Worm (Caenorhabditis elegans) whole organism, L2 larva: ENCODE measurements around the gene glb-13.

Source experiments
- ama-1 ChIP-seq: fragments of 150-350 bp; optimal IDR thresholded peaks from 2 replicates; lab custom pipeline; 2018; ENCODE audit warnings: inconsistent platforms
- elt-3 ChIP-seq: sonication (generic microtip); optimal IDR thresholded peaks from 2 replicates; lab custom pipeline; 2017; ENCODE audit warnings: missing biosample characterization, missing genetic modification characterization
- lin-11 ChIP-seq: fragments of 150-350 bp; sonication (generic microtip); optimal IDR thresholded peaks from 2 replicates; lab custom pipeline; 2014; ENCODE audit warnings: missing biosample characterization, missing genetic modification characterization, inconsistent platforms, mixed read lengths
- zag-1 ChIP-seq: fragments of 150-350 bp; optimal IDR thresholded peaks from 2 replicates; lab custom pipeline; 2014; ENCODE audit warnings: missing biosample characterization, missing genetic modification characterization

- TF ChIP-seq zag-1 (no peak), ama-1 (lab: Kevin White, UChicago) (no peak), lin-11 (tag; lab: Kevin White, UChicago) (no peak), elt-3 (tag; lab: Kevin White, UChicago) (no peak)
These were observed 29.1 kb upstream of the glb-13 start for ce11 chrX:12407297-12407696.
